Fruit fly (Drosophila melanogaster) whole organism, embryonic: ENCODE data around the gene CG11672.

ENCODE experiments used
- CG13287 ChIP-seq: fragments of 200-800 bp; sonication (Bioruptor generic); IDR thresholded peaks from 2 replicates; pipeline ENCODE4 v1.3.6; 2022; ENCODE audit warnings: missing biosample characterization, missing genetic modification characterization; ENCODE audit not compliant: partially characterized antibody
- CG2129 ChIP-seq: fragments of 200-800 bp; sonication (Bioruptor generic); IDR thresholded peaks from 2 replicates; pipeline ENCODE4 v1.3.6; 2022; ENCODE audit warnings: missing biosample characterization, missing genetic modification characterization; ENCODE audit not compliant: partially characterized antibody
- CG8478 ChIP-seq: fragments of >200 bp; optimal IDR thresholded peaks from 2 replicates; lab custom pipeline; 2018
- CG9437 ChIP-seq: fragments of 200-800 bp; sonication (Bioruptor generic); optimal IDR thresholded peaks from 2 replicates; lab custom pipeline; 2018; ENCODE audit warnings: missing biosample characterization, mild to moderate bottlenecking, missing genetic modification characterization
- Sin3A ChIP-seq: fragments of >200 bp; optimal IDR thresholded peaks from 2 replicates; lab custom pipeline; 2018
- eyg ChIP-seq: fragments of 200-800 bp; sonication (Bioruptor generic); optimal IDR thresholded peaks from 3 replicates; lab custom pipeline; 2016; ENCODE audit warnings: missing biosample characterization, missing genetic modification characterization
- kni ChIP-seq: fragments of 200-800 bp; sonication (Bioruptor generic); optimal IDR thresholded peaks from 3 replicates; lab custom pipeline; 2017; ENCODE audit warnings: mild to moderate bottlenecking, missing biosample characterization, missing genetic modification reagents, missing genetic modification characterization
- scrt ChIP-seq: fragments of 200-800 bp; sonication (Bioruptor generic); optimal IDR thresholded peaks from 2 replicates; lab custom pipeline; 2018; ENCODE audit warnings: missing biosample characterization, mild to moderate bottlenecking, missing genetic modification characterization, moderate library complexity
- tll ChIP-seq, 2 experiments: fragments of 200-800 bp in 1 of 2; fragments of >200 bp in 1 of 2; sonication (Bioruptor generic) in 1 of 2; optimal IDR thresholded peaks; 2 replicates each; lab custom pipeline; 2017 to 2019; ENCODE audit warnings: missing biosample characterization in 2 of 2, missing genetic modification characterization in 2 of 2, mild to moderate bottlenecking in 1 of 2, moderate library complexity in 1 of 2

- TF ChIP-seq scrt (no peak), CG2129 (no peak), kni (GFP tag; lab: Kevin White, UChicago) (no peak), eyg (no peak), tll (GFP tag; optimal IDR thresholded peaks at IDR 0.05; lab: Kevin White, UChicago) (no peak), CG13287 (no peak), CG9437 (no peak), CG8478 (lab: Kevin White, UChicago) (no peak), Sin3A (lab: Kevin White, UChicago) (no peak)
Measured at dm6 chr3R:8306927-8307261, 16.5 kb upstream of the CG11672 start.
